Worm (Caenorhabditis elegans) whole organism, L3 larva: ENCODE results near the gene F13H10.1.

Experiments
- ceh-9 ChIP-seq: sonication (generic microtip); optimal IDR thresholded peaks from 2 replicates; lab custom pipeline; 2018; ENCODE audit warnings: missing biosample characterization, missing genetic modification characterization
- elt-2 ChIP-seq: sonication (generic microtip); optimal IDR thresholded peaks from 2 replicates; lab custom pipeline; 2016; ENCODE audit warnings: missing genetic modification reagents, mild to moderate bottlenecking, missing genetic modification characterization, missing compliant biosample characterization
- fkh-10 ChIP-seq: sonication (generic microtip); optimal IDR thresholded peaks from 2 replicates; lab custom pipeline; 2017; ENCODE audit warnings: missing biosample characterization, missing genetic modification reagents, missing genetic modification characterization
- mdl-1 ChIP-seq: fragments of 150-350 bp; optimal IDR thresholded peaks from 2 replicates; lab custom pipeline; 2014; ENCODE audit warnings: missing biosample characterization, missing genetic modification characterization
- nhr-11 ChIP-seq: fragments of 150-350 bp; optimal IDR thresholded peaks from 2 replicates; lab custom pipeline; 2014; ENCODE audit warnings: missing biosample characterization, missing genetic modification characterization
- nhr-25 ChIP-seq: sonication (generic microtip); optimal IDR thresholded peaks from 2 replicates; lab custom pipeline; 2017; ENCODE audit warnings: missing biosample characterization, missing genetic modification characterization
- nhr-43 ChIP-seq: sonication (generic microtip); optimal IDR thresholded peaks from 2 replicates; lab custom pipeline; 2016; ENCODE audit warnings: mild to moderate bottlenecking, missing genetic modification characterization, missing compliant biosample characterization; ENCODE audit not compliant: poor library complexity, severe bottlenecking
- pqm-1 ChIP-seq: fragments of 150-350 bp; optimal IDR thresholded peaks from 2 replicates; lab custom pipeline; 2017; ENCODE audit warnings: missing biosample characterization, missing genetic modification characterization, inconsistent platforms
- snpc-4 ChIP-seq: fragments of 150-350 bp; optimal IDR thresholded peaks from 2 replicates; lab custom pipeline; 2014; ENCODE audit warnings: missing biosample characterization, missing genetic modification characterization
- tbx-2 ChIP-seq: sonication (generic microtip); optimal IDR thresholded peaks from 2 replicates; lab custom pipeline; 2016; ENCODE audit warnings: mild to moderate bottlenecking, missing genetic modification characterization, missing compliant biosample characterization
- unc-39 ChIP-seq: sonication (generic microtip); optimal IDR thresholded peaks from 4 replicates; lab custom pipeline; 2017; ENCODE audit warnings: missing biosample characterization, missing genetic modification characterization
- unc-62 ChIP-seq: fragments of 150-350 bp; sonication (generic microtip); optimal IDR thresholded peaks from 4 replicates; lab custom pipeline; 2014; ENCODE audit warnings: missing biosample characterization, missing genetic modification reagents, missing genetic modification characterization
- ztf-11 ChIP-seq: fragments of 150-350 bp; optimal IDR thresholded peaks from 2 replicates; lab custom pipeline; 2014; ENCODE audit warnings: missing biosample characterization, missing genetic modification characterization

DNA sequence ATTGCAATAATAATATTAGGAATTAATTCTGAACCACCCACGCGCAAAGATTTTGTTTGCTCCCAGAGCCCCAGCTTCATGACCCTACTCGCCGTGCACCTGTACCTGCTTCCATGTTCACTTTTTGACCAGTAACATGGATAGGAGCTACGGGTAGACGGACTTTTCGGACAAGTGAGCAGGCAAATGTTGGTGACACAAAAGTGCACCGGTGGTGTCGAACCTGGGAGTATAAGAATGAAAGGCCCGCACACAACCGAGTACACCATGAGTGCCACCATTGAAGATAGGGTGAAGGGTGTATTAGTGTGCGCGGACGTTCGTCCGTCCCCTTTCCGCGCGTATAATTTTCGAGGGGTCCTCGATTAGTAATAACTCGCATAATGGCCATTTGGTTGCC lies 21.6 kb downstream of the F13H10.1 start:
- TF ChIP-seq ceh-9 (tag; lab: Kevin White, UChicago) (no peak), mdl-1 (no peak), pqm-1 (tag; lab: Kevin White, UChicago) (no peak), unc-39 (tag; lab: Kevin White, UChicago) (no peak), nhr-25 (tag; lab: Kevin White, UChicago) (peak; percentile 8), unc-62 (no peak), elt-2 (no peak), snpc-4 (no peak), fkh-10 (GFP tag; lab: Kevin White, UChicago) (no peak), ztf-11 (tag; lab: Kevin White, UChicago) (no peak), tbx-2 (tag; lab: Kevin White, UChicago) (peak; percentile 43), nhr-11 (no peak), nhr-43 (tag; lab: Kevin White, UChicago) (peak; percentile 87)
